Worm (Caenorhabditis elegans) whole organism, late embryonic: ENCODE data around the gene T06D8.9.

Experiments
- C08G9.2 ChIP-seq: sonication (generic microtip); optimal IDR thresholded peaks from 2 replicates; lab custom pipeline; 2016; ENCODE audit warnings: mild to moderate bottlenecking, missing genetic modification characterization, moderate library complexity, missing compliant biosample characterization
- F13H6.1 ChIP-seq: sonication (generic microtip); optimal IDR thresholded peaks from 2 replicates; lab custom pipeline; 2016; ENCODE audit warnings: missing genetic modification characterization, missing compliant biosample characterization
- K02D7.2 ChIP-seq: sonication (generic microtip); optimal IDR thresholded peaks from 2 replicates; lab custom pipeline; 2017; ENCODE audit warnings: mild to moderate bottlenecking, missing genetic modification characterization, missing compliant biosample characterization
- ahr-1 ChIP-seq: sonication (generic microtip); optimal IDR thresholded peaks from 2 replicates; lab custom pipeline; 2016; ENCODE audit warnings: missing genetic modification characterization, missing compliant biosample characterization
- ama-1 ChIP-seq: fragments of 150-350 bp; optimal IDR thresholded peaks from 2 replicates; lab custom pipeline; 2014
- ceh-14 ChIP-seq: sonication (generic microtip); optimal IDR thresholded peaks from 2 replicates; lab custom pipeline; 2016; ENCODE audit warnings: missing genotype, missing genetic modification characterization, missing compliant biosample characterization
- ceh-18 ChIP-seq: sonication (generic microtip); optimal IDR thresholded peaks from 2 replicates; lab custom pipeline; 2016; ENCODE audit warnings: missing genetic modification characterization, missing compliant biosample characterization
- ceh-19 ChIP-seq: fragments of 200-800 bp; sonication (Bioruptor generic); optimal IDR thresholded peaks from 2 replicates; lab custom pipeline; 2018; ENCODE audit warnings: mild to moderate bottlenecking, missing genetic modification characterization, missing compliant biosample characterization
- ceh-2 ChIP-seq: sonication (generic microtip); optimal IDR thresholded peaks from 2 replicates; lab custom pipeline; 2016; ENCODE audit warnings: missing genotype, missing genetic modification characterization, missing compliant biosample characterization
- ceh-22 ChIP-seq: sonication (generic microtip); optimal IDR thresholded peaks from 2 replicates; lab custom pipeline; 2017; ENCODE audit warnings: missing biosample characterization, missing genetic modification characterization
- ceh-24 ChIP-seq: sonication (generic microtip); optimal IDR thresholded peaks from 2 replicates; lab custom pipeline; 2016; ENCODE audit warnings: mild to moderate bottlenecking, missing genetic modification characterization, missing compliant biosample characterization
- ceh-31 ChIP-seq: sonication (generic microtip); optimal IDR thresholded peaks from 2 replicates; lab custom pipeline; 2016; ENCODE audit warnings: missing genetic modification characterization, missing compliant biosample characterization
- ceh-34 ChIP-seq: sonication (generic microtip); optimal IDR thresholded peaks from 2 replicates; lab custom pipeline; 2016; ENCODE audit warnings: mild to moderate bottlenecking, missing genetic modification characterization, missing compliant biosample characterization
- ceh-45 ChIP-seq: fragments of 200-800 bp; sonication (Bioruptor generic); IDR thresholded peaks from 2 replicates; pipeline ENCODE4 v1.3.6; 2022; ENCODE audit warnings: missing genetic modification reagents, missing genetic modification characterization, missing compliant biosample characterization
- elt-4 ChIP-seq: sonication (generic microtip); optimal IDR thresholded peaks from 2 replicates; lab custom pipeline; 2016; ENCODE audit warnings: missing genetic modification characterization, missing compliant biosample characterization
- fax-1 ChIP-seq: sonication (generic microtip); optimal IDR thresholded peaks from 2 replicates; lab custom pipeline; 2016; ENCODE audit warnings: missing genotype, missing genetic modification characterization, missing compliant biosample characterization
- hlh-30 ChIP-seq: sonication (generic microtip); optimal IDR thresholded peaks from 2 replicates; lab custom pipeline; 2017; ENCODE audit warnings: antibody characterized with exemption, missing genetic modification characterization, missing compliant biosample characterization; ENCODE audit not compliant: insufficient read depth
- hlh-6 ChIP-seq: sonication (generic microtip); optimal IDR thresholded peaks from 2 replicates; lab custom pipeline; 2016; ENCODE audit warnings: missing genotype, missing genetic modification characterization, missing compliant biosample characterization
- hlh-8 ChIP-seq: sonication (generic microtip); optimal IDR thresholded peaks from 2 replicates; lab custom pipeline; 2016; ENCODE audit warnings: missing genotype, missing genetic modification characterization, missing compliant biosample characterization
- lin-11 ChIP-seq: fragments of 200-800 bp; sonication (Bioruptor generic); optimal IDR thresholded peaks from 2 replicates; lab custom pipeline; 2018; ENCODE audit warnings: mild to moderate bottlenecking, missing genetic modification characterization, missing compliant biosample characterization
- nfya-1 ChIP-seq: sonication (generic microtip); optimal IDR thresholded peaks from 2 replicates; lab custom pipeline; 2017; ENCODE audit warnings: missing genetic modification characterization, mild to moderate bottlenecking, missing compliant biosample characterization, antibody characterized with exemption, moderate library complexity
- odd-2 ChIP-seq: sonication (generic microtip); optimal IDR thresholded peaks from 2 replicates; lab custom pipeline; 2017; ENCODE audit warnings: antibody characterized with exemption, mild to moderate bottlenecking, missing genetic modification characterization, missing compliant biosample characterization
- pqm-1 ChIP-seq: sonication (generic microtip); optimal IDR thresholded peaks from 2 replicates; lab custom pipeline; 2016; ENCODE audit warnings: missing genetic modification characterization, missing compliant biosample characterization
- rnt-1 ChIP-seq: sonication (generic microtip); optimal IDR thresholded peaks from 2 replicates; lab custom pipeline; 2016; ENCODE audit warnings: missing genetic modification characterization, missing compliant biosample characterization
- sdc-2 ChIP-seq: sonication (generic microtip); optimal IDR thresholded peaks from 2 replicates; lab custom pipeline; 2016; ENCODE audit warnings: missing genotype, missing genetic modification characterization, missing compliant biosample characterization
- sox-2 ChIP-seq: fragments of 200-800 bp; sonication (Bioruptor generic); IDR thresholded peaks from 2 replicates; pipeline ENCODE4 v1.3.6; 2022; ENCODE audit warnings: missing genetic modification reagents, missing genetic modification characterization, missing compliant biosample characterization
- sox-4 ChIP-seq: sonication (generic microtip); optimal IDR thresholded peaks from 2 replicates; lab custom pipeline; 2017; ENCODE audit warnings: mild to moderate bottlenecking, missing genetic modification characterization, inconsistent platforms, missing compliant biosample characterization
- tbx-2 ChIP-seq: sonication (generic microtip); optimal IDR thresholded peaks from 2 replicates; lab custom pipeline; 2016; ENCODE audit warnings: missing genetic modification characterization, missing compliant biosample characterization
- unc-3 ChIP-seq, 2 experiments: fragments of 200-800 bp in 1 of 2; sonication (Bioruptor generic) in 1 of 2; sonication (generic microtip) in 1 of 2; conservative IDR thresholded peaks in 1 of 2; optimal IDR thresholded peaks in 1 of 2; 2 replicates each; pipeline versions ENCODE4 v1.3.6 to Lab custom; 2016 to 2022; ENCODE audit warnings: missing compliant biosample characterization in 2 of 2, missing genetic modification characterization in 2 of 2, missing genetic modification reagents in 1 of 2
- unc-42 ChIP-seq: sonication (generic microtip); optimal IDR thresholded peaks from 2 replicates; lab custom pipeline; 2016; ENCODE audit warnings: missing genotype, missing genetic modification characterization, missing compliant biosample characterization
- unc-55 ChIP-seq: sonication (generic microtip); optimal IDR thresholded peaks from 2 replicates; lab custom pipeline; 2017; ENCODE audit warnings: missing biosample characterization, missing genetic modification reagents, missing genetic modification characterization
- unc-86 ChIP-seq: sonication (generic microtip); optimal IDR thresholded peaks from 2 replicates; lab custom pipeline; 2016; ENCODE audit warnings: missing genetic modification characterization, missing compliant biosample characterization
- zip-5 ChIP-seq: sonication (generic microtip); optimal IDR thresholded peaks from 2 replicates; lab custom pipeline; 2016; ENCODE audit warnings: missing genetic modification characterization, missing compliant biosample characterization

Gene T06D8.9

DNA sequence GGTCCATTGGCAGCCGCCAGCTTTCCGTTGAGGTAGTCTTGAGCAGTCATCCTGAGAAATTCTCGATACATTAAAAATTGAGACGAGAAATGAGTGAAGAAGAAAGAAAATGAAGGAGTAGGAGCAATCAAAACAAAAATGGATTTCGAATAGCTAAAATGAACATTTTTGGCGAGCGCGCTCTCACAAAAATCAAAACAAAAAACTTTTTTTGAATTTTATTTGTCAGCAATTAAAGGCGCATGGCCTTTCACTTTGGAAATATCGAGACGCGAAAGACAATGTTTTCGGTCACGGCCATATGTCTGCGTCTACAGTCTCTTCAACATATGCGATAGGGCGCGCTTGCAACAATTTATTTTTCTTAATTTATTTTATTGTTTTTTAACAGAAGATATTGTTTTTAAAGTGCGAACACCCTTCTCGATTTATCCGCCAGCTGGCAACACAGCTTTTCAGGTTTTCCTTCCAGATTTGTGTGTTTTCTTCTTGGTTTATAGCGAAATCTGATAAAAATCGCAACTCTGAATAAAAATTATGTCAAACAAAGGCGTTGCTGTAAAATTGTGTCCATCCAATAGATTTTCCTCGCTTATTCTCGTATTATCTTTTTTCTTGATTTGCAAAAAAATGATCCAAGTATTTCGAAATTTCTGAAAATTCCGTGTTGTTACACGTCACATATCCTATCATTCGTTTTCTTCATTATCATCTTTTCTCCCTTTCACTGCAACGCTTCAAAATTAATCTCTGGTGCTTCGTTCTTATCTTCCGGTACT is at the start of gene T06D8.9, which contains the start of gene rpn-9:
T06D8.9 (plus strand) TSS at position 729 of the 779 bp plus-strand sequence.
rpn-9 (minus strand) TSS at position 51 of the 779 bp plus-strand sequence.
- TF ChIP-seq ceh-14 (tag; lab: Kevin White, UChicago) = peak; percentile 29
- peak; percentile 65 for TF ChIP-seq ceh-31 (tag; lab: Kevin White, UChicago)
- TF ChIP-seq ceh-19 (GFP tag; lab: Kevin White, UChicago) = peak; percentile 26
- TF ChIP-seq hlh-8 = peak; percentile 23
- TF ChIP-seq nfya-1 (tag; lab: Kevin White, UChicago) = peak; percentile 73
- no peak for TF ChIP-seq pqm-1 (tag; lab: Kevin White, UChicago)
- TF ChIP-seq tbx-2 (tag; lab: Kevin White, UChicago) = peak; percentile 46
- TF ChIP-seq hlh-30 (tag; lab: Kevin White, UChicago) = peak; percentile 59
- TF ChIP-seq unc-86 (tag; lab: Kevin White, UChicago) = no peak
- TF ChIP-seq fax-1 (tag; lab: Kevin White, UChicago) = no peak
- TF ChIP-seq unc-55 (GFP tag; lab: Kevin White, UChicago) = peak; percentile 56
- TF ChIP-seq odd-2 = no peak
- peak; percentile 26 for TF ChIP-seq ceh-34 (tag; lab: Kevin White, UChicago)
- peak; percentile 43 for TF ChIP-seq ceh-2 (tag; lab: Kevin White, UChicago)
- no peak for TF ChIP-seq hlh-6 (tag; lab: Kevin White, UChicago)
- no peak for TF ChIP-seq sox-4 (tag; lab: Kevin White, UChicago)
- TF ChIP-seq rnt-1 (tag; lab: Kevin White, UChicago) = peak; percentile 33
- TF ChIP-seq unc-42 (tag; lab: Kevin White, UChicago) = peak; percentile 88
- TF ChIP-seq ceh-18 (tag; lab: Kevin White, UChicago) = peak; percentile 58
- no peak for TF ChIP-seq ama-1 (lab: Kevin White, UChicago)
- TF ChIP-seq, all 69 proteins: peak for 13

DNA sequence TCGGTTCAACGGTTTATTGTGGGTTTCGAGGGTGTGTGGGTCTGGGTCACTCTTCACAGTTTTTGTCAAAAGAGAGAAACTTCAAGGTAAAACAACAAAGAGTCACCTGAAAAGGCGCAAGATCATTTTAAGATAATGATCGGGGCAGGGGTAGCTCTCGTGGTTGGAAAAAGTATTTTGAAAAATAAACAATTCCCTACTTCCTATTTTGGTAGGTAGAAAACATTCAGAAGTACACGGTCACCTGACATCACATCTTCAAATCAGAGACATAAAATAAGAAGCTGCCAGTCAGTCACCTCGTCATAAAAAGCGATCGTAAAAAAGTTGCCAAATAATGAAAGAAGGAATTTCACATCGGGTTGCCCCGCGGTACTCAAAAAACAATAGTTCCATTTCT is 46.9 kb upstream of the T06D8.9 start:
- no peak for TF ChIP-seq ceh-34 (tag; lab: Kevin White, UChicago)
- no peak for TF ChIP-seq K02D7.2 (tag; lab: Kevin White, UChicago)
- no peak for TF ChIP-seq unc-42 (tag; lab: Kevin White, UChicago)
- TF ChIP-seq lin-11 (tag; lab: Kevin White, UChicago) = no peak
- TF ChIP-seq ahr-1 = no peak
- no peak for TF ChIP-seq C08G9.2 (tag; lab: Kevin White, UChicago)
- no peak for TF ChIP-seq ceh-45
- no peak for TF ChIP-seq fax-1 (tag; lab: Kevin White, UChicago)
- TF ChIP-seq, all 69 proteins: peak for 0

DNA sequence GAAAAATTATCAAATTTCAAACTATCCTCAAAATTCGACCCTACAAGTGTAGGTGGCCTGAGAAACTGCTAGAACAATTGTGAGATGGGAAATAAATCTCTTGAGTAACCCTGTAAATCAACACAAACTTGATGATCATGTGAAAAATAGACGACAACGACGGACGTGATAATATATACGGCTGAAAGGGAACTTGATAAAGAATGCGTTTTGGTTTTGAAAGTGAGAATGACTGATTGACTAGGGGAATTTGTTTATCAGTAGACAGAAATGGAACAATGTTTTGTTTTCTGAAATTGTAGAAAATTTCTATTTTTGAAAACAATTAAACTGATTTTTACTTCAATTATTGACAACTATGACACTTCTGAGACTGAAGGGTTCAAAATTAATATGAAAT is 45.9 kb upstream of the T06D8.9 start:
- TF ChIP-seq unc-3 (GFP tag; conservative IDR thresholded peaks at IDR 0.05; lab: Robert Waterston, UW) (no peak), unc-3 (tag; optimal IDR thresholded peaks at IDR 0.05; lab: Kevin White, UChicago) (no peak), sdc-2 (tag; lab: Kevin White, UChicago) (no peak), zip-5 (no peak), sox-2 (GFP tag; lab: Robert Waterston, UW) (no peak), ceh-22 (tag; lab: Kevin White, UChicago) (no peak), ceh-24 (tag; lab: Kevin White, UChicago) (no peak), ceh-18 (tag; lab: Kevin White, UChicago) (no peak)

DNA sequence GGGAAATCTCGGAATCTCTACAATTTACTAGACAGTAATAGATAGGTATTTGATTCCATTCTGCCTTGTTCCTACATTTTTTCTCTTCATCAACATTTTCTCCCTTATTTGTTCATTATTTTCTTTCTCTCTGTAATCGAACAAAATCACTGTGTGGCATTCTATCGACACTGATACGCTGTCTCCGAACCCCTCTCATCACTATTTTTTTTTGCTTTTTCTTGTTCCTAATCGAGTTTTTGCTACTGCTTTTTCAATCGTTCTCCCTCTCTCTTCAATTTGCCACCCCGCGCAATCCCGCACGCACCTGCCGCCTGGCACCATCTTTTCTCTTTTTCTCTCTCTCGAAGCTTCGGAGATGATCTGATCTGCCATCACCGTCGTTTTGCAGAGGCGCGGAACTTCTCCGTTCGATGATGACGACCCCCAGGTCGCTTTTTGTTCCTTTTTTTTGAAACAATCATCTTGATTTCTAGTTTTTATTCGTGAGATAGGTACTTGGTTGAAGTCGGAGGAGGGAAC is 39.1 kb upstream of the T06D8.9 start:
- TF ChIP-seq elt-4 (tag; lab: Kevin White, UChicago) (no peak), F13H6.1 (tag; lab: Kevin White, UChicago) (no peak)
